Fruit fly (Drosophila melanogaster) whole organism, embryonic: Measurements from ENCODE around the gene Hmbs.
A peak's percentile ranks its signal among the peaks of the same experiment; 100 is the strongest.

Source experiments
- Abd-B ChIP-seq: fragments of 200-800 bp; sonication (Bioruptor generic); optimal IDR thresholded peaks from 2 replicates; lab custom pipeline; 2018; ENCODE audit warnings: missing biosample characterization, mild to moderate bottlenecking, missing genetic modification characterization, moderate library complexity
- Atf-2 ChIP-seq: fragments of 200-800 bp; sonication (Bioruptor generic); optimal IDR thresholded peaks from 2 replicates; lab custom pipeline; 2016; ENCODE audit warnings: missing biosample characterization, missing genetic modification characterization
- CG10209 ChIP-seq: fragments of 200-800 bp; sonication (Bioruptor generic); optimal IDR thresholded peaks from 3 replicates; lab custom pipeline; 2017; ENCODE audit warnings: missing biosample characterization, mild to moderate bottlenecking, missing genetic modification characterization, missing genetic modification reagents
- CG11504 ChIP-seq: fragments of 200-800 bp; sonication (Bioruptor generic); optimal IDR thresholded peaks from 3 replicates; lab custom pipeline; 2019; ENCODE audit warnings: missing biosample characterization, mild to moderate bottlenecking, missing genetic modification characterization, moderate library complexity
- CG12219 ChIP-seq: fragments of 200-800 bp; sonication (Bioruptor generic); optimal IDR thresholded peaks from 3 replicates; lab custom pipeline; 2018; ENCODE audit warnings: missing biosample characterization, mild to moderate bottlenecking, missing genetic modification characterization
- CG12769 ChIP-seq: fragments of 200-800 bp; sonication (Bioruptor generic); optimal IDR thresholded peaks from 2 replicates; lab custom pipeline; 2019; ENCODE audit warnings: missing biosample characterization, mild to moderate bottlenecking, missing genetic modification characterization, moderate library complexity
- CG13296 ChIP-seq: fragments of 200-800 bp; sonication (Bioruptor generic); optimal IDR thresholded peaks from 3 replicates; lab custom pipeline; 2018; ENCODE audit warnings: missing biosample characterization, mild to moderate bottlenecking, missing genetic modification characterization
- CG14667 ChIP-seq: fragments of 200-800 bp; sonication (Bioruptor generic); IDR thresholded peaks from 2 replicates; pipeline ENCODE4 v1.3.6; 2022; ENCODE audit warnings: missing biosample characterization, missing genetic modification characterization
- CG1647 ChIP-seq: fragments of 200-800 bp; sonication (Bioruptor generic); optimal IDR thresholded peaks from 3 replicates; lab custom pipeline; 2016; ENCODE audit warnings: missing biosample characterization, missing genetic modification characterization
- CG17802 ChIP-seq: fragments of 200-800 bp; sonication (Bioruptor generic); optimal IDR thresholded peaks from 2 replicates; lab custom pipeline; 2018; ENCODE audit warnings: missing biosample characterization, mild to moderate bottlenecking, missing genetic modification characterization, moderate library complexity
- CG17829 ChIP-seq: fragments of 200-800 bp; optimal IDR thresholded peaks from 2 replicates; lab custom pipeline; 2019; ENCODE audit warnings: missing biosample characterization, mild to moderate bottlenecking, missing genetic modification characterization, moderate library complexity
- CG2199 ChIP-seq: fragments of 200-800 bp; sonication (Bioruptor generic); IDR thresholded peaks from 3 replicates; pipeline ENCODE4 v1.3.6; 2022; ENCODE audit warnings: missing biosample characterization, missing genetic modification characterization
- CG2875 ChIP-seq: fragments of 200-800 bp; sonication (Bioruptor generic); optimal IDR thresholded peaks from 2 replicates; lab custom pipeline; 2017; ENCODE audit warnings: missing biosample characterization, mild to moderate bottlenecking, missing genetic modification characterization, missing genetic modification reagents
- CG31441 ChIP-seq: fragments of 200-800 bp; sonication (Bioruptor generic); IDR thresholded peaks from 2 replicates; pipeline ENCODE4 v1.3.6; 2022; ENCODE audit warnings: missing biosample characterization, missing genetic modification characterization
- CG32772 ChIP-seq: fragments of 200-800 bp; sonication (Bioruptor generic); IDR thresholded peaks from 2 replicates; pipeline ENCODE4 v1.3.6; 2022; ENCODE audit warnings: missing biosample characterization, missing genetic modification characterization
- CG5953 ChIP-seq: fragments of 200-800 bp; sonication (Bioruptor generic); IDR thresholded peaks from 2 replicates; pipeline ENCODE4 v1.3.6; 2022; ENCODE audit warnings: missing biosample characterization, missing genetic modification characterization
- CG7372 ChIP-seq: fragments of 200-800 bp; sonication (Bioruptor generic); IDR thresholded peaks from 2 replicates; pipeline ENCODE4 v1.3.6; 2022; ENCODE audit warnings: missing biosample characterization, missing genetic modification characterization
- CG9215 ChIP-seq: fragments of 200-800 bp; sonication (Bioruptor generic); IDR thresholded peaks from 2 replicates; pipeline ENCODE4 v1.3.6; 2022; ENCODE audit warnings: missing biosample characterization, missing genetic modification characterization
- Dad ChIP-seq: fragments of 200-800 bp; sonication (Bioruptor generic); optimal IDR thresholded peaks from 3 replicates; lab custom pipeline; 2016; ENCODE audit warnings: missing biosample characterization, missing genetic modification characterization
- Dip3 ChIP-seq: fragments of 200-800 bp; sonication (Bioruptor generic); optimal IDR thresholded peaks from 3 replicates; lab custom pipeline; 2016; ENCODE audit warnings: missing biosample characterization, missing genetic modification characterization
- H2.0 ChIP-seq: fragments of 200-800 bp; sonication (Bioruptor generic); IDR thresholded peaks from 2 replicates; pipeline ENCODE4 v1.3.6; 2022; ENCODE audit warnings: missing biosample characterization, missing genetic modification characterization
- HLH4C ChIP-seq: fragments of 200-800 bp; sonication (Bioruptor generic); IDR thresholded peaks from 3 replicates; pipeline ENCODE4 v1.3.6; 2022; ENCODE audit warnings: missing biosample characterization, missing genetic modification characterization; ENCODE audit not compliant: partially characterized antibody
- Hmx ChIP-seq: fragments of 200-800 bp; sonication (Bioruptor generic); optimal IDR thresholded peaks from 2 replicates; lab custom pipeline; 2016; ENCODE audit warnings: missing biosample characterization, missing genetic modification characterization
- Myb ChIP-seq: fragments of 200-800 bp; sonication (Bioruptor generic); optimal IDR thresholded peaks from 2 replicates; lab custom pipeline; 2016; ENCODE audit warnings: missing biosample characterization, missing genetic modification characterization
- Trl ChIP-seq, 3 experiments: fragments of >200 bp in 2 of 3; fragments of 200-800 bp in 1 of 3; sonication (Bioruptor generic) in 1 of 3; optimal IDR thresholded peaks; 2 replicates in 1 of 3; 3 replicates in 2 of 3; lab custom pipeline; 2016 to 2017; ENCODE audit warnings: missing biosample characterization in 1 of 3, missing genetic modification characterization in 1 of 3
- Usf ChIP-seq: fragments of 200-800 bp; sonication (Bioruptor generic); optimal IDR thresholded peaks from 2 replicates; lab custom pipeline; 2017; ENCODE audit warnings: missing genotype, missing biosample characterization, missing genetic modification characterization
- Xbp1 ChIP-seq: fragments of 200-800 bp; sonication (Bioruptor generic); optimal IDR thresholded peaks from 3 replicates; lab custom pipeline; 2016; ENCODE audit warnings: missing biosample characterization, mild to moderate bottlenecking, missing genetic modification characterization
- Xrp1 ChIP-seq: fragments of 200-800 bp; sonication (Bioruptor generic); IDR thresholded peaks from 2 replicates; pipeline ENCODE4 v1.3.6; 2022; ENCODE audit warnings: missing biosample characterization, missing genetic modification characterization
- ac ChIP-seq: fragments of 200-800 bp; sonication (Bioruptor generic); optimal IDR thresholded peaks from 3 replicates; lab custom pipeline; 2017; ENCODE audit warnings: missing biosample characterization, mild to moderate bottlenecking, missing genetic modification characterization
- corto ChIP-seq: fragments of 200-800 bp; sonication (Bioruptor generic); optimal IDR thresholded peaks from 2 replicates; lab custom pipeline; 2016; ENCODE audit warnings: missing biosample characterization, mild to moderate bottlenecking, missing genetic modification characterization, moderate library complexity
- crol ChIP-seq: fragments of 200-800 bp; sonication (Bioruptor generic); IDR thresholded peaks from 2 replicates; pipeline ENCODE4 v1.3.6; 2022; ENCODE audit warnings: missing biosample characterization, missing genetic modification characterization
- dysf ChIP-seq: fragments of 200-800 bp; sonication (Bioruptor generic); IDR thresholded peaks from 3 replicates; pipeline ENCODE4 v1.3.6; 2022; ENCODE audit warnings: missing biosample characterization, missing genetic modification characterization
- emc ChIP-seq: fragments of 200-800 bp; sonication (Bioruptor generic); optimal IDR thresholded peaks from 2 replicates; lab custom pipeline; 2016; ENCODE audit warnings: missing biosample characterization, missing genetic modification characterization
- ems ChIP-seq: fragments of 200-800 bp; sonication (Bioruptor generic); optimal IDR thresholded peaks from 3 replicates; lab custom pipeline; 2016; ENCODE audit warnings: missing biosample characterization, missing genetic modification characterization
- fd64A ChIP-seq: fragments of 200-800 bp; sonication (Bioruptor generic); optimal IDR thresholded peaks from 3 replicates; lab custom pipeline; 2018; ENCODE audit warnings: missing biosample characterization, mild to moderate bottlenecking, missing genetic modification characterization
- gce ChIP-seq: fragments of 200-800 bp; sonication (Bioruptor generic); IDR thresholded peaks from 3 replicates; pipeline ENCODE4 v1.3.6; 2022; ENCODE audit warnings: missing biosample characterization, missing genetic modification characterization
- gem ChIP-seq: fragments of 200-800 bp; sonication (Bioruptor generic); optimal IDR thresholded peaks from 2 replicates; lab custom pipeline; 2019; ENCODE audit warnings: missing biosample characterization, mild to moderate bottlenecking, missing genetic modification characterization, moderate library complexity
- gfzf ChIP-seq: fragments of 200-800 bp; sonication (Bioruptor generic); optimal IDR thresholded peaks from 2 replicates; lab custom pipeline; 2016; ENCODE audit warnings: missing biosample characterization, mild to moderate bottlenecking, missing genetic modification characterization, moderate library complexity
- gsb ChIP-seq: fragments of 200-800 bp; sonication (Bioruptor generic); IDR thresholded peaks from 2 replicates; pipeline ENCODE4 v1.3.6; 2022; ENCODE audit warnings: missing biosample characterization, missing genetic modification characterization
- ken ChIP-seq: fragments of 200-800 bp; sonication (Bioruptor generic); IDR thresholded peaks from 3 replicates; pipeline ENCODE4 v1.3.6; 2022; ENCODE audit warnings: missing biosample characterization, missing genetic modification characterization
- lilli ChIP-seq: fragments of 200-800 bp; sonication (Bioruptor generic); optimal IDR thresholded peaks from 3 replicates; lab custom pipeline; 2016; ENCODE audit warnings: missing biosample characterization, missing genetic modification characterization
- lov ChIP-seq, 2 experiments: fragments of 200-800 bp in 1 of 2; fragments of >200 bp in 1 of 2; sonication (Bioruptor generic) in 1 of 2; IDR thresholded peaks in 1 of 2; optimal IDR thresholded peaks in 1 of 2; 2 replicates in 1 of 2; 3 replicates in 1 of 2; pipeline versions ENCODE4 v1.3.6 to Lab custom; 2017 to 2022; ENCODE audit warnings: missing biosample characterization in 1 of 2, missing genetic modification characterization in 1 of 2
- nerfin-2 ChIP-seq: fragments of 200-800 bp; sonication (Bioruptor generic); IDR thresholded peaks from 2 replicates; pipeline ENCODE4 v1.3.6; 2022; ENCODE audit warnings: missing biosample characterization, missing genetic modification characterization; ENCODE audit not compliant: partially characterized antibody
- odd ChIP-seq: fragments of 200-800 bp; sonication (Bioruptor generic); optimal IDR thresholded peaks from 2 replicates; lab custom pipeline; 2017; ENCODE audit warnings: missing biosample characterization, mild to moderate bottlenecking, missing genetic modification characterization
- prd ChIP-seq, 3 experiments: fragments of >200 bp in 2 of 3; fragments of 200-800 bp in 1 of 3; sonication (Bioruptor generic) in 1 of 3; optimal IDR thresholded peaks in 2 of 3; IDR thresholded peaks in 1 of 3; 2 replicates in 2 of 3; 3 replicates in 1 of 3; pipeline versions ENCODE4 v1.3.6 to Lab custom; 2017 to 2022; ENCODE audit warnings: missing biosample characterization in 1 of 3, missing genetic modification characterization in 1 of 3
- pum ChIP-seq: fragments of 200-800 bp; sonication (Bioruptor generic); optimal IDR thresholded peaks from 2 replicates; lab custom pipeline; 2016; ENCODE audit warnings: missing biosample characterization, missing genetic modification characterization
- sima ChIP-seq: fragments of 200-800 bp; sonication (Bioruptor generic); optimal IDR thresholded peaks from 2 replicates; lab custom pipeline; 2016; ENCODE audit warnings: missing biosample characterization, missing genetic modification characterization
- stc ChIP-seq: fragments of 200-800 bp; sonication (Bioruptor generic); IDR thresholded peaks from 2 replicates; pipeline ENCODE4 v1.3.6; 2022; ENCODE audit warnings: missing biosample characterization, missing genetic modification characterization
- tna ChIP-seq: fragments of 200-800 bp; sonication (Bioruptor generic); IDR thresholded peaks from 2 replicates; pipeline ENCODE4 v1.3.6; 2022; ENCODE audit warnings: missing biosample characterization, missing genetic modification characterization; ENCODE audit not compliant: partially characterized antibody
- twi ChIP-seq: fragments of 200-800 bp; optimal IDR thresholded peaks from 2 replicates; lab custom pipeline; 2019; ENCODE audit warnings: missing biosample characterization, mild to moderate bottlenecking, missing genetic modification characterization, moderate library complexity

The Hmbs gene

dm6 chr3L:1370939-1371338, 36.2 kb downstream of the Hmbs start (continued):
- TF ChIP-seq Dip3 (no peak), CG7372 (no peak), Trl (optimal IDR thresholded peaks at IDR 0.05; lab: Kevin White, UChicago) (no peak), Trl (GFP tag; optimal IDR thresholded peaks at IDR 0.05; lab: Kevin White, UChicago) (no peak), CG9215 (GFP tag; lab: Robert Waterston, UW) (no peak), CG17802 (tag; lab: Kevin White, UChicago) (no peak), gem (peak; percentile 61), ac (GFP tag; lab: Kevin White, UChicago) (no peak), Myb (GFP tag; lab: Kevin White, UChicago) (no peak), CG13296 (no peak), lov (optimal IDR thresholded peaks at IDR 0.05; lab: Kevin White, UChicago) (no peak), lov (GFP tag; IDR thresholded peaks at IDR 0.05; lab: Robert Waterston, UW) (no peak), lilli (GFP tag; lab: Kevin White, UChicago) (peak; percentile 12), odd (GFP tag; lab: Kevin White, UChicago) (no peak), ems (peak; percentile 20), nerfin-2 (GFP tag; lab: Robert Waterston, UW) (no peak), tna (GFP tag; lab: Robert Waterston, UW) (no peak), H2.0 (GFP tag; lab: Robert Waterston, UW) (peak; percentile 22; the same call in 1 of the 2 replicates), fd64A (GFP tag; lab: Kevin White, UChicago) (no peak), gfzf (GFP tag; lab: Kevin White, UChicago) (no peak), dysf (GFP tag; lab: Robert Waterston, UW) (no peak; the same call in 2 of the 3 replicates), HLH4C (no peak), CG12769 (tag; lab: Kevin White, UChicago) (peak; percentile 24), crol (GFP tag; lab: Robert Waterston, UW) (no peak), Xbp1 (peak; percentile 42), Dad (GFP tag; lab: Kevin White, UChicago) (no peak), CG32772 (GFP tag; lab: Robert Waterston, UW) (no peak), ken (GFP tag; lab: Robert Waterston, UW) (no peak), Hmx (GFP tag; lab: Kevin White, UChicago) (no peak), Atf-2 (no peak), Xrp1 (GFP tag; lab: Robert Waterston, UW) (peak; percentile 36; the same call in 1 of the 2 replicates), Abd-B (GFP tag; lab: Kevin White, UChicago) (peak; percentile 18), CG5953 (GFP tag; lab: Robert Waterston, UW) (no peak), CG1647 (GFP tag; lab: Kevin White, UChicago) (no peak), CG10209 (GFP tag; lab: Kevin White, UChicago) (no peak), emc (GFP tag; lab: Kevin White, UChicago) (no peak), CG31441 (0 out of 2 replicates have a peak, but pooled peaks have one; percentile 19), CG11504 (tag; lab: Kevin White, UChicago) (peak; percentile 56), twi (tag; lab: Kevin White, UChicago) (no peak), corto (GFP tag; lab: Kevin White, UChicago) (no peak), stc (GFP tag; lab: Robert Waterston, UW) (no peak; the same call in 1 of the 2 replicates), gsb (GFP tag; lab: Robert Waterston, UW) (no peak), sima (GFP tag; lab: Kevin White, UChicago) (no peak), CG2875 (GFP tag; lab: Kevin White, UChicago) (no peak), Usf (GFP tag; lab: Kevin White, UChicago) (no peak), prd (optimal IDR thresholded peaks at IDR 0.05; lab: Kevin White, UChicago) (no peak), prd (GFP tag; IDR thresholded peaks at IDR 0.05; lab: Robert Waterston, UW) (no peak; the same call in 2 of the 3 replicates), CG12219 (GFP tag; lab: Kevin White, UChicago) (peak; percentile 11), gce (GFP tag; lab: Robert Waterston, UW) (no peak), CG17829 (tag; lab: Kevin White, UChicago) (no peak), pum (GFP tag; lab: Kevin White, UChicago) (no peak), CG14667 (GFP tag; lab: Robert Waterston, UW) (no peak), CG2199 (GFP tag; lab: Robert Waterston, UW) (no peak)
